Worm (Caenorhabditis elegans) whole organism, L1 larva: ENCODE data around the gene txbp-3.

Experiments used
- aly-2 ChIP-seq: fragments of 150-350 bp; optimal IDR thresholded peaks from 2 replicates; lab custom pipeline; 2014; ENCODE audit warnings: missing biosample characterization, missing genetic modification characterization
- ces-1 ChIP-seq: fragments of 150-350 bp; optimal IDR thresholded peaks from 2 replicates; lab custom pipeline; 2014; ENCODE audit warnings: missing biosample characterization, missing genetic modification reagents, missing genetic modification characterization
- hlh-4 ChIP-seq: sonication (generic microtip); optimal IDR thresholded peaks from 2 replicates; lab custom pipeline; 2016; ENCODE audit warnings: mild to moderate bottlenecking, missing genetic modification characterization, missing compliant biosample characterization
- jun-1 ChIP-seq: fragments of 150-350 bp; optimal IDR thresholded peaks from 2 replicates; lab custom pipeline; 2014; ENCODE audit warnings: missing biosample characterization, missing genetic modification reagents, missing genetic modification characterization
- lin-14 ChIP-seq: fragments of 200-800 bp; sonication (Bioruptor generic); optimal IDR thresholded peaks from 2 replicates; lab custom pipeline; 2018; ENCODE audit warnings: mild to moderate bottlenecking, missing genetic modification characterization, moderate library complexity, missing compliant biosample characterization
- lsy-2 ChIP-seq, 2 experiments: fragments of 150-350 bp; optimal IDR thresholded peaks; 2 replicates each; lab custom pipeline; 2014; ENCODE audit warnings: missing biosample characterization in 2 of 2, missing genetic modification characterization in 2 of 2
- mdl-1 ChIP-seq, 2 experiments: fragments of 150-350 bp; optimal IDR thresholded peaks; 2 replicates each; lab custom pipeline; 2014 to 2017; ENCODE audit warnings: missing biosample characterization in 2 of 2, missing genetic modification characterization in 2 of 2, inconsistent platforms in 1 of 2
- mep-1 ChIP-seq: fragments of 150-350 bp; optimal IDR thresholded peaks from 2 replicates; lab custom pipeline; 2014; ENCODE audit warnings: missing biosample characterization, missing genetic modification characterization
- nhr-12 ChIP-seq: sonication (generic microtip); optimal IDR thresholded peaks from 2 replicates; lab custom pipeline; 2017; ENCODE audit warnings: missing biosample characterization, missing genetic modification characterization
- tbx-2 ChIP-seq: sonication (generic microtip); optimal IDR thresholded peaks from 2 replicates; lab custom pipeline; 2016; ENCODE audit warnings: missing genetic modification characterization, missing compliant biosample characterization
- zip-4 ChIP-seq: fragments of 200-800 bp; sonication (Bioruptor generic); optimal IDR thresholded peaks from 2 replicates; lab custom pipeline; 2018; ENCODE audit warnings: mild to moderate bottlenecking, missing genetic modification characterization, moderate library complexity, missing compliant biosample characterization
- ztf-11 ChIP-seq, 2 experiments: sonication (generic microtip); optimal IDR thresholded peaks; 2 replicates each; lab custom pipeline; 2016 to 2017; ENCODE audit warnings: missing genetic modification characterization in 2 of 2, missing biosample characterization in 1 of 2, missing compliant biosample characterization in 1 of 2
- ztf-4 ChIP-seq: fragments of 150-350 bp; optimal IDR thresholded peaks from 2 replicates; lab custom pipeline; 2014; ENCODE audit warnings: missing biosample characterization, missing genetic modification characterization

DNA sequence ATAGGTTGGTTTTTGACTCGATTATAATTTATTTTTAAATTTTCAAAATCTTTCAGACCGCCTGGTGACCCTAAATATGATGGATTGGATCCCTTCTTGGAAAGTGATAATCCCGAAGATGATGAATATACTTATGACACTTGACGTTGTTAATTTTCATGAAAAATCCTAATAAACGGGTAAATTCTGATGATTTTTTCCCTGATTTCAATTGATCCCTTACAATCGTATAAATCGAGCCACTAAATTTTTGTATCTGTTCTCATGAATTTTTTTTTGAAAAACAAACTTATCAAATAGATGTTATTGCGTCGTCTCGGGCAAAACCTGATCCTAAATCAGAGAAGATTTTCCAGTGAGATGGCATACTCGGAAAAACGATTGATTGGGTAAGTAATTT lies 24.3 kb downstream of the txbp-3 start, which contains the start of gene R144.13:
- TF ChIP-seq aly-2 (tag; lab: Kevin White, UChicago) (no peak), mep-1 (tag; lab: Kevin White, UChicago) (no peak), lsy-2 (tag; optimal IDR thresholded peaks at IDR 0.05; lab: Kevin White, UChicago) (no peak), tbx-2 (no peak), ces-1 (GFP tag; lab: Kevin White, UChicago) (no peak), ztf-4 (tag; lab: Kevin White, UChicago) (no peak), mdl-1 (tag; optimal IDR thresholded peaks at IDR 0.05; lab: Kevin White, UChicago) (no peak), hlh-4 (tag; lab: Kevin White, UChicago) (no peak), ztf-11 (tag; optimal IDR thresholded peaks at IDR 0.05; lab: Kevin White, UChicago) (no peak), nhr-12 (no peak), zip-4 (GFP tag; lab: Kevin White, UChicago) (no peak), lin-14 (GFP tag; lab: Kevin White, UChicago) (no peak), jun-1 (tag; lab: Kevin White, UChicago) (no peak)
